Fruit fly (Drosophila melanogaster) whole organism, embryonic: ENCODE measurements around the gene Rbp.
A peak's percentile ranks its signal among the peaks of the same experiment; 100 is the strongest.

Experiments used
- CG10209 ChIP-seq: fragments of 200-800 bp; sonication (Bioruptor generic); optimal IDR thresholded peaks from 3 replicates; lab custom pipeline; 2017; ENCODE audit warnings: missing biosample characterization, mild to moderate bottlenecking, missing genetic modification characterization, missing genetic modification reagents
- CG11398 ChIP-seq: fragments of 200-800 bp; sonication (Bioruptor generic); optimal IDR thresholded peaks from 2 replicates; lab custom pipeline; 2016; ENCODE audit warnings: missing biosample characterization, missing genetic modification characterization
- CG12104 ChIP-seq: fragments of 200-800 bp; sonication (Bioruptor generic); optimal IDR thresholded peaks from 3 replicates; lab custom pipeline; 2016; ENCODE audit warnings: missing biosample characterization, missing genetic modification characterization
- CG12659 ChIP-seq: fragments of 200-800 bp; sonication (Bioruptor generic); optimal IDR thresholded peaks from 3 replicates; lab custom pipeline; 2017; ENCODE audit warnings: mild to moderate bottlenecking, missing biosample characterization, missing genetic modification reagents, missing genetic modification characterization
- CG15073 ChIP-seq: fragments of 200-800 bp; sonication (Bioruptor generic); optimal IDR thresholded peaks from 2 replicates; lab custom pipeline; 2016; ENCODE audit warnings: missing biosample characterization, missing genetic modification characterization
- CG1647 ChIP-seq: fragments of 200-800 bp; sonication (Bioruptor generic); optimal IDR thresholded peaks from 3 replicates; lab custom pipeline; 2016; ENCODE audit warnings: missing biosample characterization, missing genetic modification characterization
- CG16779 ChIP-seq: fragments of 200-800 bp; sonication (Bioruptor generic); IDR thresholded peaks from 2 replicates; pipeline ENCODE4 v1.3.6; 2022; ENCODE audit warnings: missing biosample characterization, missing genetic modification characterization
- CG17612 ChIP-seq: fragments of 200-800 bp; sonication (Bioruptor generic); IDR thresholded peaks from 2 replicates; pipeline ENCODE4 v1.3.6; 2022; ENCODE audit warnings: missing biosample characterization, missing genetic modification characterization
- CG31388 ChIP-seq: fragments of 200-800 bp; sonication (Bioruptor generic); optimal IDR thresholded peaks from 2 replicates; lab custom pipeline; 2016; ENCODE audit warnings: missing biosample characterization, missing genetic modification characterization
- CG33213 ChIP-seq: fragments of 200-800 bp; sonication (Bioruptor generic); optimal IDR thresholded peaks from 3 replicates; lab custom pipeline; 2016; ENCODE audit warnings: missing biosample characterization, missing genetic modification characterization
- CG3847 ChIP-seq: fragments of 200-800 bp; sonication (Bioruptor generic); IDR thresholded peaks from 2 replicates; pipeline ENCODE4 v1.3.6; 2022; ENCODE audit warnings: missing biosample characterization, missing genetic modification characterization
- CG4424 ChIP-seq: fragments of 200-800 bp; sonication (Bioruptor generic); optimal IDR thresholded peaks from 3 replicates; lab custom pipeline; 2016; ENCODE audit warnings: missing biosample characterization, missing genetic modification characterization
- CG4617 ChIP-seq: fragments of 200-800 bp; sonication (Bioruptor generic); optimal IDR thresholded peaks from 3 replicates; lab custom pipeline; 2016; ENCODE audit warnings: missing biosample characterization, missing genetic modification characterization, borderline replicate concordance
- CG5953 ChIP-seq: fragments of 200-800 bp; sonication (Bioruptor generic); IDR thresholded peaks from 2 replicates; pipeline ENCODE4 v1.3.6; 2022; ENCODE audit warnings: missing biosample characterization, missing genetic modification characterization
- CG7745 ChIP-seq: fragments of 200-800 bp; sonication (Bioruptor generic); optimal IDR thresholded peaks from 2 replicates; lab custom pipeline; 2018; ENCODE audit warnings: missing biosample characterization, mild to moderate bottlenecking, missing genetic modification characterization, moderate library complexity
- CG7839 ChIP-seq: fragments of 200-800 bp; sonication (Bioruptor generic); optimal IDR thresholded peaks from 3 replicates; lab custom pipeline; 2018; ENCODE audit warnings: missing biosample characterization, mild to moderate bottlenecking, missing genetic modification characterization, moderate library complexity
- CG7928 ChIP-seq: fragments of 200-800 bp; sonication (Bioruptor generic); optimal IDR thresholded peaks from 2 replicates; lab custom pipeline; 2017; ENCODE audit warnings: missing biosample characterization, mild to moderate bottlenecking, missing genetic modification characterization
- CG8478 ChIP-seq: fragments of >200 bp; optimal IDR thresholded peaks from 2 replicates; lab custom pipeline; 2018
- Doc3 ChIP-seq: fragments of 200-800 bp; sonication (Bioruptor generic); IDR thresholded peaks from 3 replicates; pipeline ENCODE4 v1.3.6; 2022; ENCODE audit warnings: missing biosample characterization, missing genetic modification characterization; ENCODE audit not compliant: partially characterized antibody
- Dp ChIP-seq: fragments of 200-800 bp; sonication (Bioruptor generic); optimal IDR thresholded peaks from 2 replicates; lab custom pipeline; 2018; ENCODE audit warnings: missing biosample characterization, mild to moderate bottlenecking, missing genetic modification characterization, moderate library complexity
- Ets65A ChIP-seq: fragments of 200-800 bp; sonication (Bioruptor generic); peaks from one replicate; lab custom pipeline; 2016; ENCODE audit warnings: missing biosample characterization, missing genetic modification characterization
- GATAe ChIP-seq: fragments of 200-800 bp; sonication (Bioruptor generic); conservative IDR thresholded peaks from 2 replicates; pipeline ENCODE4 v1.3.6; 2022; ENCODE audit warnings: missing biosample characterization, missing genetic modification characterization
- H15 ChIP-seq: fragments of 200-800 bp; sonication (Bioruptor generic); IDR thresholded peaks from 3 replicates; pipeline ENCODE4 v1.3.6; 2022; ENCODE audit warnings: missing biosample characterization, missing genetic modification characterization
- Hr39 ChIP-seq: fragments of >200 bp; optimal IDR thresholded peaks from 2 replicates; lab custom pipeline; 2017
- Lpt ChIP-seq: fragments of >200 bp; optimal IDR thresholded peaks from 2 replicates; lab custom pipeline; 2018; ENCODE audit warnings: missing biosample characterization, missing genetic modification characterization
- Neu2 ChIP-seq: fragments of 200-800 bp; sonication (Bioruptor generic); optimal IDR thresholded peaks from 3 replicates; lab custom pipeline; 2016; ENCODE audit warnings: missing biosample characterization, missing genetic modification characterization, borderline replicate concordance
- Side ChIP-seq: fragments of 200-800 bp; sonication (Bioruptor generic); optimal IDR thresholded peaks from 2 replicates; lab custom pipeline; 2016; ENCODE audit warnings: missing biosample characterization, missing genetic modification characterization
- Sry-β ChIP-seq: fragments of 200-800 bp; sonication (Bioruptor generic); optimal IDR thresholded peaks from 2 replicates; lab custom pipeline; 2018; ENCODE audit warnings: missing biosample characterization, mild to moderate bottlenecking, missing genetic modification characterization, moderate library complexity
- Usf ChIP-seq: fragments of 200-800 bp; sonication (Bioruptor generic); optimal IDR thresholded peaks from 2 replicates; lab custom pipeline; 2017; ENCODE audit warnings: missing genotype, missing biosample characterization, missing genetic modification characterization
- chn ChIP-seq: fragments of 200-800 bp; sonication (Bioruptor generic); optimal IDR thresholded peaks from 2 replicates; lab custom pipeline; 2016; ENCODE audit warnings: missing biosample characterization, missing genetic modification characterization
- cwo ChIP-seq: fragments of 200-800 bp; sonication (Bioruptor generic); optimal IDR thresholded peaks from 3 replicates; lab custom pipeline; 2017; ENCODE audit warnings: missing biosample characterization, missing genetic modification characterization, mild to moderate bottlenecking, moderate library complexity, missing genetic modification reagents
- dati ChIP-seq: fragments of 200-800 bp; sonication (Bioruptor generic); IDR thresholded peaks from 2 replicates; pipeline ENCODE4 v1.3.6; 2022; ENCODE audit warnings: missing biosample characterization, missing genetic modification characterization
- dm ChIP-seq: fragments of 200-800 bp; sonication (Bioruptor generic); optimal IDR thresholded peaks from 3 replicates; lab custom pipeline; 2016; ENCODE audit warnings: missing biosample characterization, missing genetic modification characterization
- en ChIP-seq: fragments of 200-800 bp; sonication (Bioruptor generic); optimal IDR thresholded peaks from 2 replicates; lab custom pipeline; 2016; ENCODE audit warnings: missing biosample characterization, missing genetic modification characterization
- exex ChIP-seq: fragments of 200-800 bp; sonication (Bioruptor generic); optimal IDR thresholded peaks from 4 replicates; lab custom pipeline; 2018; ENCODE audit warnings: missing biosample characterization, mild to moderate bottlenecking, missing genetic modification characterization, moderate library complexity
- fd102C ChIP-seq: fragments of 200-800 bp; sonication (Bioruptor generic); optimal IDR thresholded peaks from 2 replicates; lab custom pipeline; 2018; ENCODE audit warnings: missing biosample characterization, mild to moderate bottlenecking, missing genetic modification characterization, moderate library complexity
- gfzf ChIP-seq: fragments of 200-800 bp; sonication (Bioruptor generic); optimal IDR thresholded peaks from 2 replicates; lab custom pipeline; 2016; ENCODE audit warnings: missing biosample characterization, mild to moderate bottlenecking, missing genetic modification characterization, moderate library complexity
- grn ChIP-seq: fragments of 200-800 bp; sonication (Bioruptor generic); optimal IDR thresholded peaks from 3 replicates; lab custom pipeline; 2017; ENCODE audit warnings: missing biosample characterization, missing genetic modification characterization
- ken ChIP-seq: fragments of 200-800 bp; sonication (Bioruptor generic); IDR thresholded peaks from 3 replicates; pipeline ENCODE4 v1.3.6; 2022; ENCODE audit warnings: missing biosample characterization, missing genetic modification characterization
- klu ChIP-seq: fragments of 200-800 bp; sonication (Bioruptor generic); IDR thresholded peaks from 2 replicates; pipeline ENCODE4 v1.3.6; 2022; ENCODE audit warnings: missing biosample characterization, missing genetic modification characterization
- lbe ChIP-seq: fragments of 200-800 bp; sonication (Bioruptor generic); optimal IDR thresholded peaks from 2 replicates; lab custom pipeline; 2016; ENCODE audit warnings: missing biosample characterization, mild to moderate bottlenecking, missing genetic modification characterization
- lola ChIP-seq, 3 experiments: fragments of >200 bp in 2 of 3; fragments of 200-800 bp in 1 of 3; sonication (Bioruptor generic) in 1 of 3; optimal IDR thresholded peaks; 2 replicates each; lab custom pipeline; 2017 to 2019; ENCODE audit warnings: missing biosample characterization in 3 of 3, missing genetic modification characterization in 3 of 3, mild to moderate bottlenecking in 1 of 3, moderate library complexity in 1 of 3
- mirr ChIP-seq: fragments of 200-800 bp; sonication (Bioruptor generic); optimal IDR thresholded peaks from 3 replicates; lab custom pipeline; 2018; ENCODE audit warnings: missing biosample characterization, mild to moderate bottlenecking, missing genetic modification characterization
- nmo ChIP-seq: fragments of 200-800 bp; sonication (Bioruptor generic); optimal IDR thresholded peaks from 2 replicates; lab custom pipeline; 2018; ENCODE audit warnings: missing biosample characterization, mild to moderate bottlenecking, missing genetic modification characterization, moderate library complexity
- odd ChIP-seq: fragments of 200-800 bp; sonication (Bioruptor generic); optimal IDR thresholded peaks from 2 replicates; lab custom pipeline; 2017; ENCODE audit warnings: missing biosample characterization, mild to moderate bottlenecking, missing genetic modification characterization
- onecut ChIP-seq: fragments of 200-800 bp; sonication (Bioruptor generic); IDR thresholded peaks from 2 replicates; pipeline ENCODE4 v1.3.6; 2022; ENCODE audit warnings: missing biosample characterization, missing genetic modification characterization
- ranshi ChIP-seq: fragments of 200-800 bp; sonication (Bioruptor generic); IDR thresholded peaks from 2 replicates; pipeline ENCODE4 v1.3.6; 2022; ENCODE audit warnings: missing biosample characterization, missing genetic modification characterization
- schlank ChIP-seq: fragments of 200-800 bp; sonication (Bioruptor generic); optimal IDR thresholded peaks from 2 replicates; lab custom pipeline; 2018; ENCODE audit warnings: missing biosample characterization, mild to moderate bottlenecking, missing genetic modification characterization
- zen ChIP-seq: fragments of 200-800 bp; sonication (Bioruptor generic); optimal IDR thresholded peaks from 3 replicates; lab custom pipeline; 2018; ENCODE audit warnings: missing biosample characterization, mild to moderate bottlenecking, missing genetic modification characterization, moderate library complexity
- zen2 ChIP-seq: fragments of 200-800 bp; sonication (Bioruptor generic); IDR thresholded peaks from 3 replicates; pipeline ENCODE4 v1.3.6; 2022; ENCODE audit warnings: missing biosample characterization, missing genetic modification characterization; ENCODE audit not compliant: partially characterized antibody
- zfh2 ChIP-seq: fragments of 200-800 bp; sonication (Bioruptor generic); optimal IDR thresholded peaks from 2 replicates; lab custom pipeline; 2016; ENCODE audit warnings: missing biosample characterization, missing genetic modification characterization

The Rbp gene

DNA sequence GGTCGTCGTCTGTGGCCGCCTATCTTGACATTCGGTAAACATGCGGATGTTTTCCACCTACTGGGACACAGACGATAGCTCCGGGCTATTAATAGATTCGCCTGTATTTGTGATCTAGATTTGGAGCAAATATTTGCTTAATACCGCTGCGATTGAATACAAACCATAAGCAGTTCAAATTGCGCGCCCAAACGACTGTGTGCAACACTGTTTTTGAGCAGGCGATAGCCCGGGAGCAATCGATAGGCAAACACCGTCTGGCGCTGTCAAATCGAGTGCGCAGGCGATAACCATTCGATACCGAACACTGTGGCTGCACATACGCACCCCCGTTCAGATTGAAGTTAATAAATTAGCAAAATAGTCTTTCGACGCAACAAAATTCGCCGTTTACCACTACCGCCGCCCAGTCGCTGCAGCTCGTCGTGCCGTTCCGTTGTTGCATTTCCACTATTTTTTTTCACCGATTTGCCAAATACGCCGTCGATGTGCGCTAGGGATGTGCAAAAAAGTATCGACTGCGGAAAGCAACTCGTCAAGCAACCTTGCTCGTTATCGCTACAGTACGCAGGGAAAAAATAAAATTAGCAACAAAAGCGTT is 33.8 kb downstream of the Rbp start, which contains the start of gene Atx2 (continued):
- peak; percentile 26 for TF ChIP-seq CG33213
- TF ChIP-seq Hr39 (lab: Kevin White, UChicago): no peak
- peak; percentile 97 for TF ChIP-seq Dp (GFP tag; lab: Kevin White, UChicago)
- TF ChIP-seq mirr (GFP tag; lab: Kevin White, UChicago): peak; percentile 22
- peak; percentile 17 for TF ChIP-seq CG7839 (tag; lab: Kevin White, UChicago)
- peak; percentile 14; the same call in 1 of the 2 replicates for TF ChIP-seq onecut (GFP tag; lab: Robert Waterston, UW)
- no peak for TF ChIP-seq Usf (GFP tag; lab: Kevin White, UChicago)
- TF ChIP-seq odd (GFP tag; lab: Kevin White, UChicago): no peak
- peak; percentile 70 for TF ChIP-seq dm (GFP tag; lab: Kevin White, UChicago)
- TF ChIP-seq en: no peak
- TF ChIP-seq nmo (GFP tag; lab: Kevin White, UChicago): peak; percentile 69
- TF ChIP-seq CG16779 (GFP tag; lab: Robert Waterston, UW): no peak
- no peak for TF ChIP-seq CG17612 (GFP tag; lab: Robert Waterston, UW)
- no peak for TF ChIP-seq CG15073 (GFP tag; lab: Kevin White, UChicago)
- TF ChIP-seq Neu2 (GFP tag; lab: Kevin White, UChicago): no peak
- TF ChIP-seq CG7745 (tag; lab: Kevin White, UChicago): no peak
- TF ChIP-seq Side: no peak
- no peak for TF ChIP-seq CG11398 (GFP tag; lab: Kevin White, UChicago)
- TF ChIP-seq ranshi (GFP tag; lab: Robert Waterston, UW): peak; percentile 32; the same call in 1 of the 2 replicates
- peak; percentile 89 for TF ChIP-seq Ets65A (GFP tag; lab: Kevin White, UChicago)
- peak; percentile 3 for TF ChIP-seq chn (GFP tag; lab: Kevin White, UChicago)
- no peak for TF ChIP-seq dati
- TF ChIP-seq CG1647 (GFP tag; lab: Kevin White, UChicago): no peak
- TF ChIP-seq CG4424 (GFP tag; lab: Kevin White, UChicago): peak; percentile 70
- TF ChIP-seq Lpt (GFP tag; lab: Kevin White, UChicago): no peak
- TF ChIP-seq schlank (tag; lab: Kevin White, UChicago): no peak
- no peak for TF ChIP-seq CG7928 (GFP tag; lab: Kevin White, UChicago)
- peak; percentile 48 for TF ChIP-seq zen (tag; lab: Kevin White, UChicago)
- no peak for TF ChIP-seq ken (GFP tag; lab: Robert Waterston, UW)
- no peak for TF ChIP-seq H15
- TF ChIP-seq CG10209: peak; percentile 26
- TF ChIP-seq CG12659 (GFP tag; lab: Kevin White, UChicago): peak; percentile 78
- TF ChIP-seq lbe (GFP tag; lab: Kevin White, UChicago): no peak
- no peak for TF ChIP-seq exex (tag; lab: Kevin White, UChicago)
- no peak for TF ChIP-seq cwo (GFP tag; lab: Kevin White, UChicago)
- no peak for TF ChIP-seq CG31388 (GFP tag; lab: Kevin White, UChicago)
- no peak for TF ChIP-seq Sry-β (GFP tag; lab: Kevin White, UChicago)
- TF ChIP-seq grn (GFP tag; lab: Kevin White, UChicago): no peak
- TF ChIP-seq CG4617 (GFP tag; lab: Kevin White, UChicago): peak; percentile 97
- TF ChIP-seq CG5953 (GFP tag; lab: Robert Waterston, UW): no peak
- peak; percentile 60; the same call in 1 of the 2 replicates for TF ChIP-seq klu (GFP tag; lab: Robert Waterston, UW)
- no peak for TF ChIP-seq lola (GFP tag; optimal IDR thresholded peaks at IDR 0.05; lab: Kevin White, UChicago)
- no peak for TF ChIP-seq CG12104
- TF ChIP-seq Doc3 (GFP tag; lab: Robert Waterston, UW): peak; percentile 83
- TF ChIP-seq fd102C (GFP tag; lab: Kevin White, UChicago): no peak
- peak; percentile 21 for TF ChIP-seq gfzf
- TF ChIP-seq zfh2 (GFP tag; lab: Kevin White, UChicago): peak; percentile 74
- TF ChIP-seq GATAe (GFP tag; lab: Robert Waterston, UW): no peak
- peak; percentile 66 for TF ChIP-seq CG3847 (GFP tag; lab: Robert Waterston, UW)
- TF ChIP-seq CG8478: peak; percentile 52
- peak; percentile 87 for TF ChIP-seq zen2
